Fruit fly (Drosophila melanogaster): Measurements from ENCODE around the gene Jhbp2.

DNA sequence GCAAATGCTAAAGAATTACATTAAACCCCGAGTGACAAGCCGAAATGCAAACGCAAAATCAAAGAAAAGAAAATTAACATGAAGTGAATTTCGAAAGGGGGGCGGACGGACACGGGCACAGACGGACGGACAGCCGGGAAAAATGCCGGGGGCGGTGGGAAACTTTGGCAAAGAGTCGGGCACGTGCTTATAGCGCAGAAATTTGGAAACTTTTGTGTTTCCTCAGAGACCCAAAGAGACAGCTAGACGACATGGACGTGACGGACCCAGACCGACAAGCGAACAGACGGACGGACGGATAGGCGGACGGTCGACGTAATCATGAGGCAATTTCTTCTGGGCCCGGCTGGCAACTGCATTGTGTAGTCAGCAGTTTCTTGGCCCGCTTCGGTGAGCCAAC is 37.6 kb upstream of the Jhbp2 start:
- no peak for TF ChIP-seq ey (GFP tag; optimal IDR thresholded peaks at IDR 0.05)
- no peak for TF ChIP-seq woc (GFP tag; optimal IDR thresholded peaks at IDR 0.05)
- no peak for TF ChIP-seq dmrt93B (GFP tag; optimal IDR thresholded peaks at IDR 0.05)
- no peak for TF ChIP-seq Hr78 (GFP tag; optimal IDR thresholded peaks at IDR 0.05)
- TF ChIP-seq h (GFP tag; optimal IDR thresholded peaks at IDR 0.05): no peak
- TF ChIP-seq sage (GFP tag; optimal IDR thresholded peaks at IDR 0.05): no peak
- no peak for TF ChIP-seq tai (GFP tag; optimal IDR thresholded peaks at IDR 0.05)
- TF ChIP-seq Dif (GFP tag; optimal IDR thresholded peaks at IDR 0.05; ENCODE audit: partially characterized antibody): no peak

Data from whole organism, wandering third instar larva.